Worm (Caenorhabditis elegans) whole organism, mixed stage, embryonic: ENCODE results near the gene F38B7.3.

ENCODE experiments used
- blmp-1 ChIP-seq: fragments of 150-350 bp; optimal IDR thresholded peaks from 2 replicates; lab custom pipeline; 2014; ENCODE audit warnings: missing biosample characterization, missing genetic modification characterization
- ceh-43 ChIP-seq: fragments of 200-800 bp; sonication (Bioruptor generic); optimal IDR thresholded peaks from 2 replicates; lab custom pipeline; 2018; ENCODE audit warnings: mild to moderate bottlenecking, missing genetic modification characterization, moderate library complexity, missing compliant biosample characterization
- ceh-83 ChIP-seq: fragments of 200-800 bp; sonication (Bioruptor generic); optimal IDR thresholded peaks from 2 replicates; lab custom pipeline; 2018; ENCODE audit warnings: mild to moderate bottlenecking, missing genetic modification characterization, missing compliant biosample characterization
- ces-1 ChIP-seq: fragments of 150-350 bp; optimal IDR thresholded peaks from 2 replicates; lab custom pipeline; 2014; ENCODE audit warnings: missing biosample characterization, missing genetic modification reagents, missing genetic modification characterization
- cnd-1 ChIP-seq: fragments of 200-800 bp; sonication (Bioruptor generic); optimal IDR thresholded peaks from 2 replicates; lab custom pipeline; 2018; ENCODE audit warnings: mild to moderate bottlenecking, missing genetic modification characterization, missing compliant biosample characterization
- elt-1 ChIP-seq: sonication (generic microtip); optimal IDR thresholded peaks from 2 replicates; lab custom pipeline; 2017; ENCODE audit warnings: missing genetic modification characterization, mild to moderate bottlenecking, missing compliant biosample characterization, antibody characterized with exemption, moderate library complexity, borderline replicate concordance; ENCODE audit not compliant: insufficient read depth
- elt-3 ChIP-seq: fragments of 150-350 bp; optimal IDR thresholded peaks from 2 replicates; lab custom pipeline; 2014; ENCODE audit warnings: missing biosample characterization, missing genetic modification characterization
- ham-2 ChIP-seq: fragments of 200-800 bp; sonication (Bioruptor generic); optimal IDR thresholded peaks from 2 replicates; lab custom pipeline; 2018; ENCODE audit warnings: mild to moderate bottlenecking, missing genetic modification characterization, missing compliant biosample characterization
- hlh-1 ChIP-seq: fragments of 150-350 bp; optimal IDR thresholded peaks from 2 replicates; lab custom pipeline; 2014; ENCODE audit warnings: missing biosample characterization, missing genetic modification reagents, missing genetic modification characterization
- lin-13 ChIP-seq: fragments of 150-350 bp; optimal IDR thresholded peaks from 2 replicates; lab custom pipeline; 2014; ENCODE audit warnings: missing biosample characterization, missing genetic modification characterization
- lin-32 ChIP-seq: fragments of 200-800 bp; sonication (Bioruptor generic); optimal IDR thresholded peaks from 2 replicates; lab custom pipeline; 2018; ENCODE audit warnings: mild to moderate bottlenecking, missing genetic modification characterization, missing compliant biosample characterization
- lsy-2 ChIP-seq: fragments of 150-350 bp; optimal IDR thresholded peaks from 2 replicates; lab custom pipeline; 2014; ENCODE audit warnings: missing biosample characterization, missing genetic modification characterization
- mab-5 ChIP-seq: fragments of 150-350 bp; optimal IDR thresholded peaks from 2 replicates; lab custom pipeline; 2014; ENCODE audit warnings: missing biosample characterization, missing genetic modification characterization
- mep-1 ChIP-seq: fragments of 150-350 bp; optimal IDR thresholded peaks from 2 replicates; lab custom pipeline; 2017; ENCODE audit warnings: missing biosample characterization, missing genetic modification reagents, missing genetic modification characterization, inconsistent platforms
- nhr-12 ChIP-seq: fragments of 150-350 bp; optimal IDR thresholded peaks from 2 replicates; lab custom pipeline; 2014; ENCODE audit warnings: missing biosample characterization, missing genetic modification characterization
- nhr-2 ChIP-seq: fragments of 150-350 bp; optimal IDR thresholded peaks from 2 replicates; lab custom pipeline; 2014; ENCODE audit warnings: missing biosample characterization, missing genetic modification characterization
- nhr-237 ChIP-seq: fragments of 150-350 bp; optimal IDR thresholded peaks from 2 replicates; lab custom pipeline; 2014; ENCODE audit warnings: missing biosample characterization, missing genetic modification characterization
- nhr-76 ChIP-seq: sonication (generic microtip); optimal IDR thresholded peaks from 2 replicates; lab custom pipeline; 2017; ENCODE audit warnings: missing biosample characterization, missing genetic modification characterization
- pha-4 ChIP-seq: fragments of 150-350 bp; optimal IDR thresholded peaks from 2 replicates; lab custom pipeline; 2018; ENCODE audit warnings: missing biosample characterization, missing genetic modification reagents, missing genetic modification characterization
- sem-2 ChIP-seq: fragments of 200-800 bp; sonication (Bioruptor generic); optimal IDR thresholded peaks from 2 replicates; lab custom pipeline; 2018; ENCODE audit warnings: mild to moderate bottlenecking, missing genetic modification characterization, missing compliant biosample characterization
- snpc-4 ChIP-seq: fragments of 150-350 bp; optimal IDR thresholded peaks from 2 replicates; lab custom pipeline; 2014; ENCODE audit warnings: missing biosample characterization, missing genetic modification characterization
- sptf-1 ChIP-seq: sonication (generic microtip); optimal IDR thresholded peaks from 2 replicates; lab custom pipeline; 2017; ENCODE audit warnings: mild to moderate bottlenecking, missing genetic modification characterization, moderate library complexity, missing compliant biosample characterization
- tbx-8 ChIP-seq: fragments of 200-800 bp; sonication (Bioruptor generic); optimal IDR thresholded peaks from 2 replicates; lab custom pipeline; 2018; ENCODE audit warnings: mild to moderate bottlenecking, missing genetic modification characterization, moderate library complexity, missing compliant biosample characterization
- unc-120 ChIP-seq: sonication (generic microtip); optimal IDR thresholded peaks from 2 replicates; lab custom pipeline; 2017; ENCODE audit warnings: missing genetic modification characterization, missing compliant biosample characterization; ENCODE audit not compliant: poor library complexity, severe bottlenecking
- unc-39 ChIP-seq: fragments of 150-350 bp; optimal IDR thresholded peaks from 2 replicates; lab custom pipeline; 2014; ENCODE audit warnings: missing biosample characterization, missing genetic modification characterization
- zip-8 ChIP-seq: fragments of 150-350 bp; optimal IDR thresholded peaks from 2 replicates; lab custom pipeline; 2014; ENCODE audit warnings: missing biosample characterization, missing genetic modification characterization
- ztf-11 ChIP-seq: fragments of 150-350 bp; optimal IDR thresholded peaks from 2 replicates; lab custom pipeline; 2014; ENCODE audit warnings: missing biosample characterization, missing genetic modification characterization

The F38B7.3 gene

DNA sequence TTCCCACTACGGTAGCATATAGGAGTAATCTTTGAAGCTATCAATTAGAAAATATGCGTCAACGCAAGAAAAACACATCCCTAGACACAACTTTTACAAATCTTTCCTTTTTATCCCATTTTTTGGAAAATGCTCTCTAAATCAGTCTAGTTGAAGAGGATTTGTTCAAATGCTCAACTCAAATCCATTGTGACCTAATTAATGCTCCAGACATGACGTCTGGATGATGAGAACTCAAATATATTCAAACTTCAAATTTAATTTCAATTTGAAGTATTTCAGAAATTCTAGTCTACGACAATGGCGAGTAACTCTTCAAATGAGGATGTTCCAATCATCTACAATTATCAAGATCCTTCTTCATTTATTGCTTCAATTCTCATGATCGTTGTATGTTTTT is 3.5 kb downstream of the F38B7.3 start, which contains the start of gene srx-85:
srx-85 (plus strand) TSS at position 301 of the 400 bp plus-strand sequence.
- TF ChIP-seq sem-2 (no peak), ztf-11 (tag; lab: Kevin White, UChicago) (no peak), unc-39 (tag; lab: Kevin White, UChicago) (no peak), nhr-12 (tag; lab: Kevin White, UChicago) (no peak), cnd-1 (tag; lab: Kevin White, UChicago) (no peak), nhr-76 (tag; lab: Kevin White, UChicago) (no peak), lin-13 (no peak), mab-5 (tag; lab: Kevin White, UChicago) (no peak)

DNA sequence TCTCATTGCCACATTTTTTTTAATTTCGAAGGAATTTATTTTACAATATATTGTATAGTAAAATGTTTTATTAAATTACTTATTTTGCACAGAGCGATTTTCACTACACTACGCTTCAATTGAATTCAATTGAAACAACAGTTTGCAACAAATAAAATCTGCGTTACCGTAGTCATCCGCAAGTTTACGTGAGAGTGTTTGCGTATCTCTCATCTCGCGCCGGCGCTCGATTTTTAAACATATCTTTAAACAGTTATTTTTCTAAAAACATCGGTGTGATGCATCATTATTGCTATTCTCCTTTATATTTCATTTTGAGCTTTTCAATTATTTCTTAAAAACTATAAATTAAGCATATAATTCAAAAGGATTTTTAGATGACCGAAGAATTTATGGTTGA is 5.4 kb downstream of the F38B7.3 start, which contains the start of gene duo-1:
duo-1 (plus strand) TSS at position 371 of the 400 bp plus-strand sequence.
- no peak for TF ChIP-seq mep-1
- TF ChIP-seq lsy-2 (tag; lab: Kevin White, UChicago) = peak; percentile 76
- TF ChIP-seq hlh-1 = no peak
- TF ChIP-seq blmp-1 (tag; lab: Kevin White, UChicago) = no peak

DNA sequence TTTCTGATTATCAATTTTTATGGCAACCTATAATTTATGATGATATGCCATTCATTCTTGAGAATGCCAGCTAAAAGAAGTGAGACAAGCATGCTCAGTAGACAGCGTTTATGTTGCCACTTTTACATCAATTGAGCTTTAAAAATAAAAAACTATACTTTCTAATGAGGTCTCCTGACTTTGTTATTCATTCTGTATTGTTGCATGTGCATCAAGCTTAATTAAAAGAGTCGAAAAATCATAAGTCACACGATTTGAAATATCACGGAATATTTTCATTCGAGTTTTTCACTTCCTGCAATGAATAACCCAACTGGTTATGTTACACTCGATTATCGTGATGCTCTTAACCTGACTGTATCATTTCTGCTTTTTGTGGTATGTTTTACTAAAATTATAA is 13.7 kb downstream of the F38B7.3 start, which contains the start of gene srx-86:
srx-86 (plus strand) TSS at position 301 of the 400 bp plus-strand sequence.
- TF ChIP-seq ces-1 (GFP tag; lab: Kevin White, UChicago) = no peak
- no peak for TF ChIP-seq ham-2 (GFP tag; lab: Kevin White, UChicago)
- TF ChIP-seq sem-2 = no peak
- no peak for TF ChIP-seq lin-13
- TF ChIP-seq zip-8 (tag; lab: Kevin White, UChicago) = no peak

DNA sequence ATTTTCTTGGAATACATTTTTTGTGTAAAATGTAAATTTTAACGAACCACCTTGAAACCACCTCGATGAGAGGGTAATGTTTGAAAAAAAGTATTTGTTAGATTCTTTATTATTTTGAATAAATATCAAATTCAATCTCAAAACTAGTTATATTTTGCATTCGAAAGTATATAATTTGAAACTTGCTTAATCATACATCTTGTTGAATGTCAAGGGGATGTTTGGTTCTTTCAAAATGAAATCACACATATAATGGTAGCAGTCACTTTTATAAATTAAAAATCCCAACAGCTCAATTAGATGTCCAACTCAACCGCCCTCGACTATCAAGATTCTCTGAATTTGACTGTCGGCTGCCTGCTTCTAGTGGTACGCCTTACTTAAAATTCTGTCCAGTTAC is 15.7 kb downstream of the F38B7.3 start, which contains the start of gene srx-87:
srx-87 (plus strand) TSS at position 301 of the 400 bp plus-strand sequence.
- no peak for TF ChIP-seq snpc-4
- TF ChIP-seq ztf-11 (tag; lab: Kevin White, UChicago) = no peak
- no peak for TF ChIP-seq sptf-1 (tag; lab: Kevin White, UChicago)
- no peak for TF ChIP-seq pha-4 (tag; lab: Kevin White, UChicago)
- no peak for TF ChIP-seq elt-3 (tag; lab: Kevin White, UChicago)
- no peak for TF ChIP-seq tbx-8 (GFP tag; lab: Kevin White, UChicago)
- TF ChIP-seq unc-39 (tag; lab: Kevin White, UChicago) = no peak
- TF ChIP-seq lin-32 (GFP tag; lab: Kevin White, UChicago) = no peak
- TF ChIP-seq lsy-2 (tag; lab: Kevin White, UChicago) = no peak
- TF ChIP-seq ham-2 (GFP tag; lab: Kevin White, UChicago) = no peak
- TF ChIP-seq cnd-1 (tag; lab: Kevin White, UChicago) = no peak
- no peak for TF ChIP-seq nhr-12 (tag; lab: Kevin White, UChicago)
- TF ChIP-seq nhr-2 (tag; lab: Kevin White, UChicago) = no peak
- no peak for TF ChIP-seq ceh-83 (GFP tag; lab: Kevin White, UChicago)
- no peak for TF ChIP-seq ceh-43 (GFP tag; lab: Kevin White, UChicago)
- TF ChIP-seq, all 35 proteins: peak for 0

DNA sequence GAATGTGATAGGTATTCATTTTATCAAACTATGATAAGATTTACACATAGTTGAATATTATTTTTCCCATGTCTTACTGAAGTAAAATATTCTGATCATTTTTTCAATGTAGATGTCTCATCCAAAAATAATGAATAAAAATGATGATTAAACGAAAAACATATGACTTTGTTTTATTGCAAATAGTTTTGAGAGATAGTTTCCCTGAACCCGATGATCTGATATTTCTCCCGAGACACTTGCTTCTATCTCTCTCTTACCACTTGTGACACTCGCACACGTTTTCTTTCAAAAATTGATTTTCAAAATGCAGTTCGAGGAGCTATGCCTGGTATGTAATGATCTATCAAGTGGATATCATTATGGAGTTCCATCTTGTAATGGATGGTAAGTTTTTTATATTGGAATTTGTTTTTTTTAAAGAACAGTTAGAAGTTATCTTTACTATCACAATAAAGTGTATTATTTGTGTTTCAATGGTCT is 21.3 kb downstream of the F38B7.3 start, which contains the start of the genes nhr-101 and pms-2:
nhr-101 (plus strand) TSS at position 308 of the 483 bp plus-strand sequence.
pms-2 (minus strand) TSS at position 433 of the 483 bp plus-strand sequence.
- TF ChIP-seq nhr-237 (tag; lab: Kevin White, UChicago) (no peak), cnd-1 (tag; lab: Kevin White, UChicago) (no peak), blmp-1 (tag; lab: Kevin White, UChicago) (no peak), unc-39 (tag; lab: Kevin White, UChicago) (no peak), unc-120 (tag; lab: Kevin White, UChicago) (no peak)

DNA sequence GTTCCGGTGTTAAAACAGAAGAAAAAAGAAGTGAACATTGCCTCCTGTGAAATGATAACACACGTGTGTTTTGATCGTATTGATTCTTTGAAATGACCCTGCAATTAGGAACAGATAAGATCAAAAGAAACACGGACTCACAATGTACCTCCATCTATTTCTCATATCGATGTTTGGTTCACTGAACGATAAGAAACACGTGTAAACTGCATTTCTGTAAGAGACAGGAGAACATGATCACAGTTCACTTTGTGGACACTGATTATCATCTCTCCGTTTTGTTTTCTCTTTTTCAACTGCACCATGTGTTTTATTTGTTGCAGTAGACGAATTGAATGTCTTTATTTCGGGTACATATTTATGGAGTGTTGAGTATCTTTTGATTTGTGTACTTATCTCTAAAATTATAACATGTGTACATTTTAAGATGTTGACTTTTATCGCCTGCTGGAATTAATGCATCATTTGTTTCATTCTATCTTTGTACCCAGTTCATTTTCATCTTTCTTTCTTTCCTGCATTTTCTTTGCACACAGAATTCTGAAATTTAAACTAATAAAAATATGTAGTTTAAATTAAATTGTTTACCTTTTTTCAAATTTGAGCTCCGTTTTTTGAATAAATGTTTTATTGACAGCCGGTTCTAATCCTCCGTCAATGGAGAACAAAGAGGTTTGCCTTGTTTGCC is 24.0 kb downstream of the F38B7.3 start, which contains the start of the genes H12C20.7 and nhr-68:
H12C20.7 (minus strand) TSS at position 188 of the 688 bp plus-strand sequence.
nhr-68 (plus strand) TSS at position 638 of the 688 bp plus-strand sequence.
- TF ChIP-seq elt-1 (peak; percentile 58), ceh-83 (GFP tag; lab: Kevin White, UChicago) (no peak)
- TF ChIP-seq, all 35 proteins: peak for 1
